Worm (Caenorhabditis elegans): Measurements from ENCODE around the gene C29E4.12.

- TF ChIP-seq nhr-43 (tag; optimal IDR thresholded peaks at IDR 0.05; ENCODE audit: poor library complexity, severe bottlenecking) (no peak), tbx-2 (tag; optimal IDR thresholded peaks at IDR 0.05) (no peak), lin-39 (tag; optimal IDR thresholded peaks at IDR 0.05) (no peak), ztf-11 (tag; optimal IDR thresholded peaks at IDR 0.05) (no peak), unc-62 (GFP tag; optimal IDR thresholded peaks at IDR 0.05) (no peak), nhr-12 (tag; optimal IDR thresholded peaks at IDR 0.05) (no peak)
These were observed 46.2 kb upstream of the C29E4.12 start, which contains the start of gene ZK688.4 for ce11 chrIII:7894724-7895123.
